Fruit fly (Drosophila melanogaster) whole organism: ENCODE results near the gene sesB.

Experiments
- CG8478 ChIP-seq: fragments of >200 bp; optimal IDR thresholded peaks from 2 replicates; lab custom pipeline; 2018; ENCODE audit warnings: inconsistent platforms
- Dll ChIP-seq: fragments of >200 bp; optimal IDR thresholded peaks from 2 replicates; lab custom pipeline; 2017
- EcR ChIP-seq, 2 experiments: fragments of >200 bp; optimal IDR thresholded peaks; 2 replicates each; lab custom pipeline; 2017; ENCODE audit warnings: missing biosample characterization in 2 of 2, missing genetic modification characterization in 2 of 2, missing genetic modification reagents in 2 of 2
- pan ChIP-seq: fragments of >200 bp; optimal IDR thresholded peaks from 2 replicates; lab custom pipeline; 2017
- psq ChIP-seq: fragments of >200 bp; optimal IDR thresholded peaks from 2 replicates; lab custom pipeline; 2017
- usp ChIP-seq: fragments of >200 bp; optimal IDR thresholded peaks from 2 replicates; lab custom pipeline; 2017; ENCODE audit warnings: missing biosample characterization, missing genetic modification characterization, mixed read lengths

Gene sesB

dm6 chrX:10734763-10735681 lies 51.7 kb downstream of the sesB start:
- TF ChIP-seq usp (GFP tag; lab: Kevin White, UChicago) (no peak), Dll (lab: Kevin White, UChicago) (no peak), psq (no peak), pan (lab: Kevin White, UChicago) (no peak), CG8478 (lab: Kevin White, UChicago) (no peak), EcR (GFP tag; optimal IDR thresholded peaks at IDR 0.05; lab: Kevin White, UChicago) (no peak)

dm6 chrX:10732733-10733455 lies 53.9 kb downstream of the sesB start:
- no peak for TF ChIP-seq pan (lab: Kevin White, UChicago)
- no peak for TF ChIP-seq CG8478 (lab: Kevin White, UChicago)
- TF ChIP-seq Dll (lab: Kevin White, UChicago), result no peak

DNA sequence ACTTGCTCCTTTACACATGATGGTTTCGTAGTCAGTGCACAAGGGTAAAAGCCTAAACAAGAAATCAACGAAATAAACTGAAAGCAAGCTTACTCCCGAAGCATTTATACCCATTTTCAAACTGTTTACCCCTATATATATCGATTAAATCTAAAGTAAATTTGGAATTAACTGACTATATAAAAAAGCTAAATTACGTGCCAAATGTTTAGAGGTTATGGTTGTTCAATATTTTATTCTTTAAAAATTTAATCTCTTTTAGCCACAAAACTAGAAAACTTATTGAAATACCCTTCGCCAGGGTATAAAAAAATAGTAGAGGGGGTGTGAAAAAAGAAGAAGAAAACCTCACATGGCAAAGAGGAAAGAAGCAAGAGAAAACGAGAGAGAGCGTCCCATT lies 55.0 kb downstream of the sesB start:
- TF ChIP-seq CG8478 (lab: Kevin White, UChicago), result no peak
- TF ChIP-seq psq, result no peak
- TF ChIP-seq EcR (GFP tag; optimal IDR thresholded peaks at IDR 0.05; lab: Kevin White, UChicago), result no peak
- TF ChIP-seq usp (GFP tag; lab: Kevin White, UChicago), result no peak
- no peak for TF ChIP-seq pan (lab: Kevin White, UChicago)
- TF ChIP-seq Dll (lab: Kevin White, UChicago), result no peak

- TF ChIP-seq usp (GFP tag; lab: Kevin White, UChicago) (no peak), EcR (GFP tag; optimal IDR thresholded peaks at IDR 0.05; lab: Kevin White, UChicago) (no peak), psq (no peak), pan (lab: Kevin White, UChicago) (no peak), CG8478 (lab: Kevin White, UChicago) (no peak), Dll (lab: Kevin White, UChicago) (no peak)
Observed at dm6 chrX:10731357-10731756, 55.4 kb downstream of the sesB start.
